Worm (Caenorhabditis elegans) whole organism, L1 larva: ENCODE measurements around the gene Y54F10AR.2.

Source experiments
- C04F5.9 ChIP-seq: sonication (generic microtip); optimal IDR thresholded peaks from 2 replicates; lab custom pipeline; 2016; ENCODE audit warnings: missing genetic modification characterization, missing compliant biosample characterization
- F16B12.6 ChIP-seq: fragments of 150-350 bp; optimal IDR thresholded peaks from 2 replicates; lab custom pipeline; 2014; ENCODE audit warnings: missing biosample characterization, missing genetic modification characterization
- aly-2 ChIP-seq: fragments of 150-350 bp; optimal IDR thresholded peaks from 2 replicates; lab custom pipeline; 2014; ENCODE audit warnings: missing biosample characterization, missing genetic modification characterization
- ceh-63 ChIP-seq: fragments of 200-800 bp; sonication (Bioruptor generic); optimal IDR thresholded peaks from 2 replicates; lab custom pipeline; 2018; ENCODE audit warnings: mild to moderate bottlenecking, missing genetic modification characterization, missing compliant biosample characterization
- ceh-8 ChIP-seq: fragments of 200-800 bp; sonication (Bioruptor generic); optimal IDR thresholded peaks from 2 replicates; lab custom pipeline; 2018; ENCODE audit warnings: mild to moderate bottlenecking, missing genetic modification characterization, moderate library complexity, missing compliant biosample characterization
- ceh-88 ChIP-seq: fragments of 200-800 bp; sonication (Bioruptor generic); IDR thresholded peaks from 2 replicates; pipeline ENCODE4 v1.3.6; 2022; ENCODE audit warnings: missing genetic modification characterization, missing compliant biosample characterization
- ces-1 ChIP-seq: fragments of 150-350 bp; optimal IDR thresholded peaks from 2 replicates; lab custom pipeline; 2014; ENCODE audit warnings: missing biosample characterization, missing genetic modification reagents, missing genetic modification characterization
- dpl-1 ChIP-seq, 3 experiments: fragments of 150-350 bp in 2 of 3; sonication (generic microtip) in 1 of 3; optimal IDR thresholded peaks; 2 replicates each; lab custom pipeline; 2014 to 2017; ENCODE audit warnings: missing biosample characterization in 3 of 3, missing genetic modification characterization in 3 of 3, missing genetic modification reagents in 3 of 3
- dsc-1 ChIP-seq: sonication (generic microtip); optimal IDR thresholded peaks from 2 replicates; lab custom pipeline; 2016; ENCODE audit warnings: mild to moderate bottlenecking, missing genetic modification characterization, missing compliant biosample characterization
- efl-1 ChIP-seq, 4 experiments: fragments of 150-350 bp; optimal IDR thresholded peaks in 3 of 4; peaks in 1 of 4; 1 replicate in 1 of 4; 2 replicates in 3 of 4; lab custom pipeline; 2014; ENCODE audit warnings: missing biosample characterization in 2 of 4, missing genetic modification characterization in 2 of 4, missing genetic modification reagents in 2 of 4
- efl-3 ChIP-seq: fragments of 200-800 bp; sonication (Bioruptor generic); optimal IDR thresholded peaks from 2 replicates; lab custom pipeline; 2018; ENCODE audit warnings: mild to moderate bottlenecking, missing genetic modification characterization, missing compliant biosample characterization
- egl-27 ChIP-seq, 2 experiments: fragments of 150-350 bp in 1 of 2; sonication (generic microtip); optimal IDR thresholded peaks; 3 replicates each; lab custom pipeline; 2017 to 2018; ENCODE audit warnings: missing biosample characterization in 2 of 2, missing genetic modification characterization in 2 of 2, missing genetic modification reagents in 2 of 2
- elt-2 ChIP-seq: sonication (generic microtip); optimal IDR thresholded peaks from 2 replicates; lab custom pipeline; 2016; ENCODE audit warnings: missing genetic modification characterization, mild to moderate bottlenecking, inconsistent platforms, missing compliant biosample characterization, missing genetic modification reagents
- fkh-10 ChIP-seq: sonication (generic microtip); optimal IDR thresholded peaks from 2 replicates; lab custom pipeline; 2017; ENCODE audit warnings: missing biosample characterization, missing genetic modification reagents, missing genetic modification characterization
- fos-1 ChIP-seq: fragments of 150-350 bp; optimal IDR thresholded peaks from 2 replicates; lab custom pipeline; 2014; ENCODE audit warnings: missing biosample characterization, missing genetic modification characterization
- grh-1 ChIP-seq: fragments of 200-800 bp; sonication (Bioruptor generic); IDR thresholded peaks from 2 replicates; pipeline ENCODE4 v1.3.6; 2022; ENCODE audit warnings: missing genetic modification reagents, missing genetic modification characterization, missing compliant biosample characterization
- hlh-4 ChIP-seq: sonication (generic microtip); optimal IDR thresholded peaks from 2 replicates; lab custom pipeline; 2016; ENCODE audit warnings: mild to moderate bottlenecking, missing genetic modification characterization, missing compliant biosample characterization
- hpl-2 ChIP-seq: fragments of 150-350 bp; optimal IDR thresholded peaks from 2 replicates; lab custom pipeline; 2014; ENCODE audit warnings: missing biosample characterization, missing genetic modification reagents, missing genetic modification characterization
- irx-1 ChIP-seq: sonication (generic microtip); optimal IDR thresholded peaks from 2 replicates; lab custom pipeline; 2016; ENCODE audit warnings: missing genetic modification characterization, missing compliant biosample characterization
- isw-1 ChIP-seq: fragments of 200-800 bp; sonication (Bioruptor generic); IDR thresholded peaks from 2 replicates; pipeline ENCODE4 v1.3.6; 2022; ENCODE audit warnings: missing genetic modification characterization, missing compliant biosample characterization
- jun-1 ChIP-seq: fragments of 150-350 bp; optimal IDR thresholded peaks from 2 replicates; lab custom pipeline; 2014; ENCODE audit warnings: missing biosample characterization, missing genetic modification reagents, missing genetic modification characterization
- lin-13 ChIP-seq: fragments of 150-350 bp; optimal IDR thresholded peaks from 2 replicates; lab custom pipeline; 2014; ENCODE audit warnings: missing biosample characterization, missing genetic modification reagents, missing genetic modification characterization
- lin-14 ChIP-seq: fragments of 200-800 bp; sonication (Bioruptor generic); optimal IDR thresholded peaks from 2 replicates; lab custom pipeline; 2018; ENCODE audit warnings: mild to moderate bottlenecking, missing genetic modification characterization, moderate library complexity, missing compliant biosample characterization
- lin-15B ChIP-seq: fragments of 150-350 bp; sonication (generic microtip); optimal IDR thresholded peaks from 3 replicates; lab custom pipeline; 2014; ENCODE audit warnings: missing biosample characterization, missing genetic modification characterization
- lin-35 ChIP-seq, 2 experiments: fragments of 150-350 bp; optimal IDR thresholded peaks; 2 replicates each; lab custom pipeline; 2014; ENCODE audit warnings: missing biosample characterization in 2 of 2, missing genetic modification characterization in 2 of 2, missing genetic modification reagents in 2 of 2
- lir-3 ChIP-seq: sonication (generic microtip); optimal IDR thresholded peaks from 2 replicates; lab custom pipeline; 2016; ENCODE audit warnings: mild to moderate bottlenecking, missing genetic modification characterization, moderate library complexity, missing compliant biosample characterization; ENCODE audit not compliant: poor library complexity
- lsy-2 ChIP-seq, 2 experiments: fragments of 150-350 bp; optimal IDR thresholded peaks; 2 replicates each; lab custom pipeline; 2014; ENCODE audit warnings: missing biosample characterization in 2 of 2, missing genetic modification characterization in 2 of 2
- mdl-1 ChIP-seq, 2 experiments: fragments of 150-350 bp; optimal IDR thresholded peaks; 2 replicates each; lab custom pipeline; 2014 to 2017; ENCODE audit warnings: missing biosample characterization in 2 of 2, missing genetic modification characterization in 2 of 2, inconsistent platforms in 1 of 2
- nhr-20 ChIP-seq: sonication (generic microtip); optimal IDR thresholded peaks from 2 replicates; lab custom pipeline; 2016; ENCODE audit warnings: mild to moderate bottlenecking, missing genetic modification characterization, missing compliant biosample characterization
- nhr-237 ChIP-seq: fragments of 150-350 bp; optimal IDR thresholded peaks from 2 replicates; lab custom pipeline; 2014; ENCODE audit warnings: missing biosample characterization, missing genetic modification characterization
- nhr-28 ChIP-seq: fragments of 150-350 bp; optimal IDR thresholded peaks from 2 replicates; lab custom pipeline; 2014; ENCODE audit warnings: missing biosample characterization, missing genetic modification characterization
- nhr-76 ChIP-seq: sonication (generic microtip); optimal IDR thresholded peaks from 2 replicates; lab custom pipeline; 2017; ENCODE audit warnings: missing biosample characterization, missing genetic modification characterization
- nhr-85 ChIP-seq: sonication (generic microtip); peaks from one replicate; lab custom pipeline; 2016; ENCODE audit warnings: missing genetic modification characterization, inconsistent platforms, missing compliant biosample characterization
- pax-3 ChIP-seq: fragments of 200-800 bp; sonication (Bioruptor generic); optimal IDR thresholded peaks from 2 replicates; lab custom pipeline; 2018; ENCODE audit warnings: mild to moderate bottlenecking, missing genetic modification characterization, moderate library complexity, missing compliant biosample characterization
- rnt-1 ChIP-seq: sonication (generic microtip); optimal IDR thresholded peaks from 2 replicates; lab custom pipeline; 2016; ENCODE audit warnings: mild to moderate bottlenecking, missing genetic modification characterization, moderate library complexity, missing compliant biosample characterization
- sox-4 ChIP-seq: sonication (generic microtip); optimal IDR thresholded peaks from 2 replicates; lab custom pipeline; 2016; ENCODE audit warnings: missing genetic modification characterization, missing compliant biosample characterization
- sup-37 ChIP-seq: fragments of 200-800 bp; sonication (Bioruptor generic); optimal IDR thresholded peaks from 2 replicates; lab custom pipeline; 2018; ENCODE audit warnings: mild to moderate bottlenecking, missing genetic modification characterization, missing compliant biosample characterization
- swsn-7 ChIP-seq: sonication (generic microtip); optimal IDR thresholded peaks from 2 replicates; lab custom pipeline; 2016; ENCODE audit warnings: missing genetic modification characterization, missing compliant biosample characterization
- unc-86 ChIP-seq: sonication (generic microtip); optimal IDR thresholded peaks from 2 replicates; lab custom pipeline; 2016; ENCODE audit warnings: missing genetic modification characterization, missing compliant biosample characterization
- unc-98 ChIP-seq: fragments of 200-800 bp; sonication (Bioruptor generic); IDR thresholded peaks from 2 replicates; pipeline ENCODE4 v1.3.6; 2022; ENCODE audit warnings: missing genetic modification characterization, missing compliant biosample characterization
- vab-15 ChIP-seq: sonication (generic microtip); optimal IDR thresholded peaks from 2 replicates; lab custom pipeline; 2017; ENCODE audit warnings: missing genotype, mild to moderate bottlenecking, missing genetic modification characterization, missing compliant biosample characterization
- zag-1 ChIP-seq: fragments of 150-350 bp; optimal IDR thresholded peaks from 2 replicates; lab custom pipeline; 2014; ENCODE audit warnings: missing biosample characterization, missing genetic modification characterization
- ztf-11 ChIP-seq, 2 experiments: sonication (generic microtip); optimal IDR thresholded peaks; 2 replicates each; lab custom pipeline; 2016 to 2017; ENCODE audit warnings: missing genetic modification characterization in 2 of 2, missing biosample characterization in 1 of 2, missing compliant biosample characterization in 1 of 2

Gene Y54F10AR.2

DNA sequence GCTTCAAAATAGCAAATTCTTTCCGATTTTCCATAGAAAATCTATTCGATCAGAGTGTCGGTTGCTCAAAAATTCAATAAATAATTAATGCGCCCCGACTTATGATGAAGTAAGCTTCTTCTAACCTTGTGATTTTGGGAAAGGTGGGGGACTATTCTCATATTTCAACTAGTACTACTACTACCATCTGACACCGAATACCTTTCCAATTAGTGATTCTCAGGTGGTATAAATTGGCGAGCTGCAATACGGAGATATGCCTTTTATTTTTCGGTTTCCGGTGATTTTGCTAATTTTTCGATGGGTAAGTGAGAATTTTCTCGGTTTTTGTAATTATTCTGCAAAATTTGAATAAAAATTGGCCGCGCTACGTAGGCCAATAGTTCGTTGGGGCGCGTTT, 9.9 kb downstream of the Y54F10AR.2 start, which contains the start of gene nhr-239:
Gene nhr-239 (plus strand): TSS at position 301 of the 400 bp plus-strand sequence.
- no peak for TF ChIP-seq lsy-2 (tag; optimal IDR thresholded peaks at IDR 0.05; lab: Kevin White, UChicago)
- TF ChIP-seq pax-3, result no peak
- no peak for TF ChIP-seq ces-1 (GFP tag; lab: Kevin White, UChicago)
- no peak for TF ChIP-seq lin-35 (GFP tag; optimal IDR thresholded peaks at IDR 0.05; lab: Kevin White, UChicago)
- no peak for TF ChIP-seq hpl-2 (GFP tag; lab: Kevin White, UChicago)
- no peak for TF ChIP-seq nhr-85 (tag; lab: Kevin White, UChicago)
- no peak for TF ChIP-seq dsc-1 (tag; lab: Kevin White, UChicago)

DNA sequence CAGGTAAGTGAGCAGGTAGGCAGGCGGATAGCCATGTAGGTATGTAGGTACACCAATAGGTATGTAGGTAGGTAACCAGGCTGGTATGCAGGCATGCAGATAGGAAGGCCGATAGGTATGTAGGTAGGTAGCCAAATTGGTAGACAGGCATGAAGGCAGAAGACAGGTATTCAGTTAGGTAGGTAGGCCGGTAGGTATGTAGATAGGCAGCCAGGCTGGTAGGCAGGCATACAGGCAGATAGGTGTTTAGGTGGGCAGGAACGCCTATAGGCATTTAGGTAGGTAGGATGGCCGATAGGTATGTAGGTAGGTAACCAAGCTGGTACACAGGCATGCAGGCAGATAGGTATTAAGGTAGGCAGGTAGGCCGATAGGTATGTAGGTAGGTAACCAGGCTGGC, 10.6 kb downstream of the Y54F10AR.2 start:
- no peak for TF ChIP-seq C04F5.9
- TF ChIP-seq nhr-76 (tag; lab: Kevin White, UChicago), result no peak
- TF ChIP-seq isw-1 (GFP tag; lab: Robert Waterston, UW), result no peak
- no peak for TF ChIP-seq nhr-237 (tag; lab: Kevin White, UChicago)
- TF ChIP-seq lir-3 (tag; lab: Kevin White, UChicago), result no peak
- TF ChIP-seq hlh-4, result no peak
- TF ChIP-seq unc-86, result no peak
- TF ChIP-seq lin-13 (GFP tag; lab: Kevin White, UChicago), result no peak
- TF ChIP-seq, all 84 proteins: peak for 0

DNA sequence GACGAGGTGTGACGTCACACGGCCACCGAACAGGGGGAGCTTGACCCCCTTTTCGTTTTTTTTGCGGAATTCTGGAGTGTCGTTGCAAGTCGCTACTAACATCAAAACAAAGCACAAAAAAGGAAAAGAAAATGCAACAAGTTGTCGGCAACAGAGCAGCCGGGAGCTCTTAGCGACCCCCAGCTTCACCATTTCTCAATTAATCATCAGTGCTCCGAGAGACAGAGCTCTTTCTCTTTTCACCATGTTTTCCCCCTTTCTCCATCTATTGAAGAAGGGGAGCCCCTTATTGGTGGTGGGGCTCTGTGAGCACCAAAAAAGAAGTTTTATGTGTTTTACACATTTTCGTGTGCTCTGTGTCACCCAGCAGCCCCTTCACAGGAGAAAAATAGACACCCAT, 17.8 kb downstream of the Y54F10AR.2 start:
- no peak for TF ChIP-seq ceh-63 (GFP tag; lab: Kevin White, UChicago)
- TF ChIP-seq lin-14 (GFP tag; lab: Kevin White, UChicago), result peak; percentile 54

- no peak for TF ChIP-seq hlh-4
- no peak for TF ChIP-seq fkh-10 (GFP tag; lab: Kevin White, UChicago)
- no peak for TF ChIP-seq mdl-1 (tag; optimal IDR thresholded peaks at IDR 0.05; lab: Kevin White, UChicago)
- no peak for TF ChIP-seq ceh-88 (GFP tag; lab: Robert Waterston, UW)
- peak; percentile 15 for TF ChIP-seq ces-1 (GFP tag; lab: Kevin White, UChicago)
- TF ChIP-seq unc-98, result no peak
- no peak for TF ChIP-seq pax-3
- TF ChIP-seq ztf-11 (tag; optimal IDR thresholded peaks at IDR 0.05; lab: Kevin White, UChicago), result no peak
- no peak for TF ChIP-seq elt-2 (tag; lab: Kevin White, UChicago)
- no peak for TF ChIP-seq egl-27 (tag; optimal IDR thresholded peaks at IDR 0.05; lab: Kevin White, UChicago)
- TF ChIP-seq irx-1 (tag; lab: Kevin White, UChicago), result no peak
- TF ChIP-seq ceh-8, result no peak
- TF ChIP-seq lsy-2 (tag; optimal IDR thresholded peaks at IDR 0.05; lab: Kevin White, UChicago), result no peak
- TF ChIP-seq zag-1 (tag; lab: Kevin White, UChicago), result no peak
- peak; percentile 69 for TF ChIP-seq lin-14 (GFP tag; lab: Kevin White, UChicago)
- no peak for TF ChIP-seq vab-15 (tag; lab: Kevin White, UChicago)
- TF ChIP-seq nhr-85 (tag; lab: Kevin White, UChicago), result peak; percentile 8
- no peak for TF ChIP-seq efl-3
- TF ChIP-seq jun-1 (tag; lab: Kevin White, UChicago), result no peak
- TF ChIP-seq sox-4 (tag; lab: Kevin White, UChicago), result no peak
- peak; percentile 2 for TF ChIP-seq dsc-1 (tag; lab: Kevin White, UChicago)
These were observed 19.0 kb downstream of the Y54F10AR.2 start for ce11 chrIII:2552382-2552781.

ce11 chrIII:2551981-2552380, 19.4 kb downstream of the Y54F10AR.2 start:
- TF ChIP-seq lin-15B (no peak), swsn-7 (tag; lab: Kevin White, UChicago) (no peak), efl-1 (optimal IDR thresholded peaks at IDR 0.05; lab: Kevin White, UChicago) (no peak), efl-1 (GFP tag; optimal IDR thresholded peaks at IDR 0.05 in 1 of 2; lab: Kevin White, UChicago) (no peak), grh-1 (GFP tag; lab: Robert Waterston, UW) (no peak), fos-1 (tag; lab: Kevin White, UChicago) (no peak), sup-37 (no peak), rnt-1 (tag; lab: Kevin White, UChicago) (no peak), nhr-28 (no peak), unc-86 (no peak), lin-14 (GFP tag; lab: Kevin White, UChicago) (no peak), unc-98 (no peak), aly-2 (tag; lab: Kevin White, UChicago) (no peak), jun-1 (tag; lab: Kevin White, UChicago) (no peak), nhr-20 (tag; lab: Kevin White, UChicago) (no peak), F16B12.6 (tag; lab: Kevin White, UChicago) (no peak), dpl-1 (GFP tag; optimal IDR thresholded peaks at IDR 0.05; lab: Kevin White, UChicago) (no peak)
- TF ChIP-seq, all 84 proteins: peak for 0
